Worm (Caenorhabditis elegans) whole organism, young adult: ENCODE measurements around the gene Y44A6B.3.

ENCODE experiments used
- F37B4.10 ChIP-seq: fragments of 200-800 bp; sonication (Bioruptor generic); IDR thresholded peaks from 2 replicates; pipeline ENCODE4 v1.3.6; 2022; ENCODE audit warnings: missing genetic modification characterization, missing compliant biosample characterization
- dpff-1 ChIP-seq: sonication (generic microtip); optimal IDR thresholded peaks from 2 replicates; lab custom pipeline; 2017; ENCODE audit warnings: mild to moderate bottlenecking, missing genetic modification characterization, missing compliant biosample characterization

ce11 chrV:20595653-20596052 lies 42.6 kb downstream of the Y44A6B.3 start, which contains the start of gene F26F2.11:
- TF ChIP-seq F37B4.10 (GFP tag; lab: Robert Waterston, UW) (no peak), dpff-1 (tag; lab: Kevin White, UChicago) (no peak)
